Worm (Caenorhabditis elegans): ENCODE measurements around the gene zen-4.

zen-4 gene

ce11 chrIV:6117741-6118265, at the start of gene zen-4:
zen-4 (plus strand) TSS chrIV:6118215.
- TF ChIP-seq dao-5 (tag; optimal IDR thresholded peaks at IDR 0.05) (no peak), W03F9.2 (tag; optimal IDR thresholded peaks at IDR 0.05) (peak; percentile 59), him-1 (tag; optimal IDR thresholded peaks at IDR 0.05) (no peak)

ce11 chrIV:6071026-6071425, 47.0 kb upstream of the zen-4 start:
- TF ChIP-seq W03F9.2 (tag; optimal IDR thresholded peaks at IDR 0.05) (no peak), dao-5 (tag; optimal IDR thresholded peaks at IDR 0.05) (no peak), him-1 (tag; optimal IDR thresholded peaks at IDR 0.05) (no peak)

ce11 chrIV:6076128-6076527, 41.9 kb upstream of the zen-4 start, which contains the start of gene cpg-20:
cpg-20 (minus strand) TSS chrIV:6076228.
- TF ChIP-seq W03F9.2 (tag; optimal IDR thresholded peaks at IDR 0.05) = no peak
- TF ChIP-seq him-1 (tag; optimal IDR thresholded peaks at IDR 0.05) = no peak
- no peak for TF ChIP-seq dao-5 (tag; optimal IDR thresholded peaks at IDR 0.05)

- TF ChIP-seq him-1 (tag; optimal IDR thresholded peaks at IDR 0.05) (no peak), dao-5 (tag; optimal IDR thresholded peaks at IDR 0.05) (no peak), W03F9.2 (tag; optimal IDR thresholded peaks at IDR 0.05) (no peak)
Observed at ce11 chrIV:6079925-6080324, 38.1 kb upstream of the zen-4 start, which contains the start of gene ugt-19. ugt-19 (minus strand) TSS chrIV:6079952.

- TF ChIP-seq W03F9.2 (tag; optimal IDR thresholded peaks at IDR 0.05) = no peak
- TF ChIP-seq dao-5 (tag; optimal IDR thresholded peaks at IDR 0.05) = no peak
- no peak for TF ChIP-seq him-1 (tag; optimal IDR thresholded peaks at IDR 0.05)
Observed at ce11 chrIV:6083550-6084041, 34.4 kb upstream of the zen-4 start, which contains the start of gene ugt-20. ugt-20 (minus strand) TSS chrIV:6083600.

- TF ChIP-seq W03F9.2 (tag; optimal IDR thresholded peaks at IDR 0.05) (no peak), dao-5 (tag; optimal IDR thresholded peaks at IDR 0.05) (no peak), him-1 (tag; optimal IDR thresholded peaks at IDR 0.05) (no peak)
Observed at ce11 chrIV:6086479-6086878, 31.5 kb upstream of the zen-4 start.

ce11 chrIV:6092313-6092712, 25.7 kb upstream of the zen-4 start, which contains the start of gene K08B4.7:
K08B4.7 (minus strand) TSS chrIV:6092413.
- no peak for TF ChIP-seq W03F9.2 (tag; optimal IDR thresholded peaks at IDR 0.05)

- TF ChIP-seq W03F9.2 (tag; optimal IDR thresholded peaks at IDR 0.05) = no peak
- TF ChIP-seq dao-5 (tag; optimal IDR thresholded peaks at IDR 0.05) = no peak
- TF ChIP-seq him-1 (tag; optimal IDR thresholded peaks at IDR 0.05) = no peak
Observed at ce11 chrIV:6093477-6094314, 24.3 kb upstream of the zen-4 start, which contains the start of gene cpi-1. cpi-1 (minus strand) TSS chrIV:6093680.

- no peak for TF ChIP-seq dao-5 (tag; optimal IDR thresholded peaks at IDR 0.05)
- TF ChIP-seq him-1 (tag; optimal IDR thresholded peaks at IDR 0.05) = no peak
- no peak for TF ChIP-seq W03F9.2 (tag; optimal IDR thresholded peaks at IDR 0.05)
Observed at ce11 chrIV:6094315-6094606, 23.8 kb upstream of the zen-4 start.

- no peak for TF ChIP-seq W03F9.2 (tag; optimal IDR thresholded peaks at IDR 0.05)
- TF ChIP-seq him-1 (tag; optimal IDR thresholded peaks at IDR 0.05) = no peak
- TF ChIP-seq dao-5 (tag; optimal IDR thresholded peaks at IDR 0.05) = no peak
Observed at ce11 chrIV:6095357-6095858, 22.6 kb upstream of the zen-4 start, which contains the start of gene lag-1. lag-1 (plus strand) TSS chrIV:6095407.

ce11 chrIV:6097040-6097928, 20.7 kb upstream of the zen-4 start:
- TF ChIP-seq him-1 (tag; optimal IDR thresholded peaks at IDR 0.05) (peak; percentile 9), W03F9.2 (tag; optimal IDR thresholded peaks at IDR 0.05) (peak; percentile 22), dao-5 (tag; optimal IDR thresholded peaks at IDR 0.05) (no peak)

ce11 chrIV:6099770-6100169, 18.2 kb upstream of the zen-4 start:
- TF ChIP-seq dao-5 (tag; optimal IDR thresholded peaks at IDR 0.05) = no peak
- TF ChIP-seq him-1 (tag; optimal IDR thresholded peaks at IDR 0.05) = no peak
- TF ChIP-seq W03F9.2 (tag; optimal IDR thresholded peaks at IDR 0.05) = no peak

- TF ChIP-seq W03F9.2 (tag; optimal IDR thresholded peaks at IDR 0.05) (no peak), dao-5 (tag; optimal IDR thresholded peaks at IDR 0.05) (no peak), him-1 (tag; optimal IDR thresholded peaks at IDR 0.05) (no peak)
Observed at ce11 chrIV:6104446-6104845, 13.6 kb upstream of the zen-4 start.

Data from whole organism, L4/young adult.